Worm (Caenorhabditis elegans) whole organism, L1 larva: ENCODE data around the gene srbc-14.

Experiments used
- C04F5.9 ChIP-seq: sonication (generic microtip); optimal IDR thresholded peaks from 2 replicates; lab custom pipeline; 2016; ENCODE audit warnings: missing genetic modification characterization, missing compliant biosample characterization
- C34B4.2 ChIP-seq: sonication (generic microtip); optimal IDR thresholded peaks from 2 replicates; lab custom pipeline; 2017; ENCODE audit warnings: mild to moderate bottlenecking, missing genetic modification characterization, missing compliant biosample characterization
- F16B12.6 ChIP-seq: fragments of 150-350 bp; optimal IDR thresholded peaks from 2 replicates; lab custom pipeline; 2014; ENCODE audit warnings: missing biosample characterization, missing genetic modification characterization
- Y116A8C.19 ChIP-seq: sonication (generic microtip); optimal IDR thresholded peaks from 2 replicates; lab custom pipeline; 2016; ENCODE audit warnings: missing compliant biosample characterization, missing genetic modification characterization, borderline replicate concordance
- alr-1 ChIP-seq: fragments of 200-800 bp; sonication (Bioruptor generic); optimal IDR thresholded peaks from 2 replicates; lab custom pipeline; 2018; ENCODE audit warnings: borderline replicate concordance, mild to moderate bottlenecking, missing genetic modification characterization, missing compliant biosample characterization
- blmp-1 ChIP-seq: fragments of 150-350 bp; optimal IDR thresholded peaks from 2 replicates; lab custom pipeline; 2014; ENCODE audit warnings: missing biosample characterization, missing genetic modification characterization
- dpl-1 ChIP-seq, 3 experiments: fragments of 150-350 bp in 2 of 3; sonication (generic microtip) in 1 of 3; optimal IDR thresholded peaks; 2 replicates each; lab custom pipeline; 2014 to 2017; ENCODE audit warnings: missing biosample characterization in 3 of 3, missing genetic modification characterization in 3 of 3, missing genetic modification reagents in 3 of 3
- efl-1 ChIP-seq, 4 experiments: fragments of 150-350 bp; optimal IDR thresholded peaks in 3 of 4; peaks in 1 of 4; 1 replicate in 1 of 4; 2 replicates in 3 of 4; lab custom pipeline; 2014; ENCODE audit warnings: missing biosample characterization in 2 of 4, missing genetic modification characterization in 2 of 4, missing genetic modification reagents in 2 of 4
- fkh-10 ChIP-seq: sonication (generic microtip); optimal IDR thresholded peaks from 2 replicates; lab custom pipeline; 2017; ENCODE audit warnings: missing biosample characterization, missing genetic modification reagents, missing genetic modification characterization
- fkh-8 ChIP-seq: sonication (generic microtip); optimal IDR thresholded peaks from 2 replicates; lab custom pipeline; 2016; ENCODE audit warnings: mild to moderate bottlenecking, missing genetic modification characterization, missing compliant biosample characterization
- isw-1 ChIP-seq: fragments of 200-800 bp; sonication (Bioruptor generic); IDR thresholded peaks from 2 replicates; pipeline ENCODE4 v1.3.6; 2022; ENCODE audit warnings: missing genetic modification characterization, missing compliant biosample characterization
- lin-13 ChIP-seq: fragments of 150-350 bp; optimal IDR thresholded peaks from 2 replicates; lab custom pipeline; 2014; ENCODE audit warnings: missing biosample characterization, missing genetic modification reagents, missing genetic modification characterization
- lir-3 ChIP-seq: sonication (generic microtip); optimal IDR thresholded peaks from 2 replicates; lab custom pipeline; 2016; ENCODE audit warnings: mild to moderate bottlenecking, missing genetic modification characterization, moderate library complexity, missing compliant biosample characterization; ENCODE audit not compliant: poor library complexity
- lsy-2 ChIP-seq, 2 experiments: fragments of 150-350 bp; optimal IDR thresholded peaks; 2 replicates each; lab custom pipeline; 2014; ENCODE audit warnings: missing biosample characterization in 2 of 2, missing genetic modification characterization in 2 of 2
- mab-9 ChIP-seq: fragments of 200-800 bp; sonication (Bioruptor generic); IDR thresholded peaks from 2 replicates; pipeline ENCODE4 v1.3.6; 2022; ENCODE audit warnings: missing genetic modification reagents, missing genetic modification characterization, missing compliant biosample characterization
- mef-2 ChIP-seq: fragments of 150-350 bp; optimal IDR thresholded peaks from 2 replicates; lab custom pipeline; 2014; ENCODE audit warnings: missing biosample characterization, missing genetic modification characterization
- mep-1 ChIP-seq: fragments of 150-350 bp; optimal IDR thresholded peaks from 2 replicates; lab custom pipeline; 2014; ENCODE audit warnings: missing biosample characterization, missing genetic modification characterization
- nhr-12 ChIP-seq: sonication (generic microtip); optimal IDR thresholded peaks from 2 replicates; lab custom pipeline; 2017; ENCODE audit warnings: missing biosample characterization, missing genetic modification characterization
- nhr-19 ChIP-seq: fragments of 200-800 bp; sonication (Bioruptor generic); conservative IDR thresholded peaks from 2 replicates; pipeline ENCODE4 v1.3.6; 2022; ENCODE audit warnings: missing genetic modification characterization, missing compliant biosample characterization
- nhr-20 ChIP-seq: sonication (generic microtip); optimal IDR thresholded peaks from 2 replicates; lab custom pipeline; 2016; ENCODE audit warnings: mild to moderate bottlenecking, missing genetic modification characterization, missing compliant biosample characterization
- nhr-28 ChIP-seq: fragments of 150-350 bp; optimal IDR thresholded peaks from 2 replicates; lab custom pipeline; 2014; ENCODE audit warnings: missing biosample characterization, missing genetic modification characterization
- nhr-71 ChIP-seq: sonication (generic microtip); optimal IDR thresholded peaks from 2 replicates; lab custom pipeline; 2016; ENCODE audit warnings: mild to moderate bottlenecking, missing genetic modification characterization, moderate library complexity, missing compliant biosample characterization
- nhr-77 ChIP-seq: fragments of 150-350 bp; optimal IDR thresholded peaks from 2 replicates; lab custom pipeline; 2014; ENCODE audit warnings: missing biosample characterization, missing genetic modification characterization
- nhr-90 ChIP-seq: sonication (generic microtip); optimal IDR thresholded peaks from 2 replicates; lab custom pipeline; 2016; ENCODE audit warnings: mild to moderate bottlenecking, missing genetic modification characterization, missing compliant biosample characterization; ENCODE audit not compliant: poor library complexity
- pax-3 ChIP-seq: fragments of 200-800 bp; sonication (Bioruptor generic); optimal IDR thresholded peaks from 2 replicates; lab custom pipeline; 2018; ENCODE audit warnings: mild to moderate bottlenecking, missing genetic modification characterization, moderate library complexity, missing compliant biosample characterization
- rnt-1 ChIP-seq: sonication (generic microtip); optimal IDR thresholded peaks from 2 replicates; lab custom pipeline; 2016; ENCODE audit warnings: mild to moderate bottlenecking, missing genetic modification characterization, moderate library complexity, missing compliant biosample characterization
- sptf-1 ChIP-seq: fragments of 150-350 bp; optimal IDR thresholded peaks from 2 replicates; lab custom pipeline; 2014; ENCODE audit warnings: missing biosample characterization, missing genetic modification characterization
- tlp-1 ChIP-seq: fragments of 150-350 bp; optimal IDR thresholded peaks from 2 replicates; lab custom pipeline; 2014; ENCODE audit warnings: missing biosample characterization, missing genetic modification characterization
- unc-130 ChIP-seq: fragments of 150-350 bp; optimal IDR thresholded peaks from 2 replicates; lab custom pipeline; 2017; ENCODE audit warnings: missing biosample characterization, missing genetic modification characterization, inconsistent platforms
- unc-62 ChIP-seq: fragments of 150-350 bp; optimal IDR thresholded peaks from 2 replicates; lab custom pipeline; 2014; ENCODE audit warnings: missing biosample characterization, missing genetic modification reagents, missing genetic modification characterization
- vab-15 ChIP-seq: sonication (generic microtip); optimal IDR thresholded peaks from 2 replicates; lab custom pipeline; 2017; ENCODE audit warnings: missing genotype, mild to moderate bottlenecking, missing genetic modification characterization, missing compliant biosample characterization
- ztf-11 ChIP-seq, 2 experiments: sonication (generic microtip); optimal IDR thresholded peaks; 2 replicates each; lab custom pipeline; 2016 to 2017; ENCODE audit warnings: missing genetic modification characterization in 2 of 2, missing biosample characterization in 1 of 2, missing compliant biosample characterization in 1 of 2

Gene srbc-14

ce11 chrV:17064676-17065075, 6.8 kb downstream of the srbc-14 start, which contains the start of gene srh-255:
TSS of gene srh-255 (plus strand) at chrV:17064976.
- TF ChIP-seq dpl-1 (GFP tag; optimal IDR thresholded peaks at IDR 0.05; lab: Kevin White, UChicago): no peak
- no peak for TF ChIP-seq nhr-28 (tag; lab: Kevin White, UChicago)
- TF ChIP-seq Y116A8C.19 (tag; lab: Kevin White, UChicago): no peak
- no peak for TF ChIP-seq F16B12.6 (tag; lab: Kevin White, UChicago)
- TF ChIP-seq nhr-12: no peak
- TF ChIP-seq lin-13 (GFP tag; lab: Kevin White, UChicago): no peak
- TF ChIP-seq tlp-1 (tag; lab: Kevin White, UChicago): no peak
- no peak for TF ChIP-seq nhr-77 (tag; lab: Kevin White, UChicago)
- TF ChIP-seq mef-2: no peak
- no peak for TF ChIP-seq C04F5.9 (tag; lab: Kevin White, UChicago)
- no peak for TF ChIP-seq nhr-90 (tag; lab: Kevin White, UChicago)
- TF ChIP-seq alr-1 (tag; lab: Kevin White, UChicago): no peak
- no peak for TF ChIP-seq lsy-2 (tag; optimal IDR thresholded peaks at IDR 0.05; lab: Kevin White, UChicago)
- TF ChIP-seq efl-1 (optimal IDR thresholded peaks at IDR 0.05; lab: Kevin White, UChicago): no peak
- TF ChIP-seq efl-1 (GFP tag; optimal IDR thresholded peaks at IDR 0.05 in 1 of 2; lab: Kevin White, UChicago): no peak

ce11 chrV:17061585-17061984, 9.9 kb downstream of the srbc-14 start, which contains the start of gene F28B1.9:
TSS of gene F28B1.9 (plus strand) at chrV:17061885.
- no peak for TF ChIP-seq C34B4.2 (tag; lab: Kevin White, UChicago)
- TF ChIP-seq ztf-11 (tag; optimal IDR thresholded peaks at IDR 0.05; lab: Kevin White, UChicago): no peak
- no peak for TF ChIP-seq mep-1 (tag; lab: Kevin White, UChicago)
- TF ChIP-seq pax-3: no peak
- TF ChIP-seq rnt-1: no peak
- TF ChIP-seq Y116A8C.19 (tag; lab: Kevin White, UChicago): no peak
- TF ChIP-seq blmp-1 (tag; lab: Kevin White, UChicago): no peak
- no peak for TF ChIP-seq nhr-71
- no peak for TF ChIP-seq unc-62 (GFP tag; lab: Kevin White, UChicago)
- no peak for TF ChIP-seq C04F5.9 (tag; lab: Kevin White, UChicago)
- no peak for TF ChIP-seq fkh-10 (GFP tag; lab: Kevin White, UChicago)
- no peak for TF ChIP-seq mab-9 (GFP tag; lab: Robert Waterston, UW)
- no peak for TF ChIP-seq F16B12.6 (tag; lab: Kevin White, UChicago)
- TF ChIP-seq nhr-20: no peak
- TF ChIP-seq sptf-1 (tag; lab: Kevin White, UChicago): no peak
- no peak for TF ChIP-seq isw-1
- no peak for TF ChIP-seq fkh-8 (tag; lab: Kevin White, UChicago)
- TF ChIP-seq unc-130 (tag; lab: Kevin White, UChicago): no peak

- no peak for TF ChIP-seq vab-15
These were observed 11.5 kb downstream of the srbc-14 start, which contains the start of gene sri-66 for ce11 chrV:17059987-17060386. TSS of gene sri-66 (plus strand) at chrV:17060287.

ce11 chrV:17044500-17044899, 27.0 kb downstream of the srbc-14 start, which contains the start of gene F28B1.2:
TSS of gene F28B1.2 (plus strand) at chrV:17044800.
- no peak for TF ChIP-seq efl-1 (optimal IDR thresholded peaks at IDR 0.05; lab: Kevin White, UChicago)
- TF ChIP-seq efl-1 (GFP tag; optimal IDR thresholded peaks at IDR 0.05 in 1 of 2; lab: Kevin White, UChicago): peak in 1 of 2 experiments; percentile 48
- no peak for TF ChIP-seq lir-3
- no peak for TF ChIP-seq nhr-71
- TF ChIP-seq isw-1: no peak
- TF ChIP-seq, all 84 proteins: peak for 1

- TF ChIP-seq efl-1 (optimal IDR thresholded peaks at IDR 0.05; lab: Kevin White, UChicago): no peak
- peak in 1 of 2 experiments; percentile 44 for TF ChIP-seq efl-1 (GFP tag; optimal IDR thresholded peaks at IDR 0.05 in 1 of 2; lab: Kevin White, UChicago)
- TF ChIP-seq nhr-19 (GFP tag; lab: Robert Waterston, UW): no peak
- no peak for TF ChIP-seq mef-2
These were observed 29.2 kb downstream of the srbc-14 start, which contains the start of gene hpo-33 for ce11 chrV:17042263-17042662. TSS of gene hpo-33 (plus strand) at chrV:17042563.
